Comparison of ENCODE assay signal across 3 worm cellular contexts in the genomic region with DNA sequence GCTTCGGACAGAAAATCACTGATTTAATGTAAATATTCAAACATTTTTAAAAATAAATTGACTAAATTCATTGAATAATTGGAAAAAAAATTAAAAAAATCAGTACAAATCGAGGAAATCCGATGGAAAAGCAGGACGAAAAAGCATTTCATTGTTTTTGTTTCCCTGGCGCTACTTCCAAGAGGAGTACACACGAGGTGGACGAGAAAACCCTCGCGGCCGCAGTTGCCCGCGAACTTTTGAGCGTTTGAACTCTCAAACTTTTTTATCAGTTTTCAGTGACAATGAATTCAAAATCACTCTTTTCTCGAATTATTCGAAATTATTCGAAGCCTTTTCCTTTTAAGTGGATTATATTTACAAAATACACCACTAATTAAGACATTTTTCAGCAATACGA.
TF ChIP-seq lines count a peak whose summit lies in the region.

TSS of gene F35D11.4 (plus strand) at position 393 of the 400 bp plus-strand sequence.

TF ChIP-seq in whole organism, L2 larva, 48 proteins besides CTCF, POLR2A, EP300 and RAD21 (continued from another document):
- TF ChIP-seq nhr-237 (tag; optimal IDR thresholded peaks at IDR 0.05; lab: Kevin White, UChicago) (no peak), lsy-2 (tag; optimal IDR thresholded peaks at IDR 0.05; lab: Kevin White, UChicago) (peak; percentile 42 to 81), snpc-4 (tag; optimal IDR thresholded peaks at IDR 0.05; lab: Kevin White, UChicago) (peak; percentile 58), dmd-4 (tag; optimal IDR thresholded peaks at IDR 0.05; lab: Kevin White, UChicago) (no peak), lin-13 (GFP tag; optimal IDR thresholded peaks at IDR 0.05; lab: Kevin White, UChicago) (peak; percentile 54), skn-1 (tag; optimal IDR thresholded peaks at IDR 0.05; lab: Kevin White, UChicago) (no peak), lin-11 (tag; optimal IDR thresholded peaks at IDR 0.05; lab: Kevin White, UChicago) (peak; percentile 8), sem-4 (tag; optimal IDR thresholded peaks at IDR 0.05; lab: Kevin White, UChicago) (peak; percentile 57), mdl-1 (tag; optimal IDR thresholded peaks at IDR 0.05; lab: Kevin White, UChicago) (no peak), fos-1 (tag; optimal IDR thresholded peaks at IDR 0.05; lab: Kevin White, UChicago) (peak; percentile 72), crh-2 (tag; optimal IDR thresholded peaks at IDR 0.05; lab: Kevin White, UChicago) (peak; percentile 68), C34F6.9 (tag; optimal IDR thresholded peaks at IDR 0.05; lab: Kevin White, UChicago) (peak; percentile 72)

TF ChIP-seq in whole organism, L4 larva, 104 proteins besides CTCF, POLR2A, EP300 and RAD21 (continued from another document):
- TF ChIP-seq mxl-2 (GFP tag; conservative IDR thresholded peaks at IDR 0.05; lab: Robert Waterston, UW) = 0 out of 2 replicates have a peak, but pooled peaks have one; percentile 19
- no peak for TF ChIP-seq R02D3.7 (tag; optimal IDR thresholded peaks at IDR 0.05; lab: Kevin White, UChicago)
- TF ChIP-seq madf-5 (GFP tag; IDR thresholded peaks at IDR 0.05; lab: Robert Waterston, UW) = no peak; a peak in 1 of 4 replicates
- TF ChIP-seq lin-29 (GFP tag; IDR thresholded peaks at IDR 0.05; lab: Robert Waterston, UW) = no peak
- no peak for TF ChIP-seq spr-3 (GFP tag; optimal IDR thresholded peaks at IDR 0.05; lab: Kevin White, UChicago)
- TF ChIP-seq nhr-10 (tag; optimal IDR thresholded peaks at IDR 0.05; lab: Kevin White, UChicago) = no peak
- no peak for TF ChIP-seq vab-7 (GFP tag; IDR thresholded peaks at IDR 0.05; lab: Robert Waterston, UW)
- TF ChIP-seq saeg-2 (GFP tag; IDR thresholded peaks at IDR 0.05; lab: Robert Waterston, UW) = no peak
- no peak for TF ChIP-seq sdz-12 (GFP tag; optimal IDR thresholded peaks at IDR 0.05; lab: Kevin White, UChicago)
- TF ChIP-seq nhr-25 (tag; optimal IDR thresholded peaks at IDR 0.05; lab: Kevin White, UChicago; ENCODE audit: borderline replicate concordance, insufficient read depth) = no peak
- TF ChIP-seq duxl-1 (tag; optimal IDR thresholded peaks at IDR 0.05; lab: Kevin White, UChicago; ENCODE audit: poor library complexity) = peak; percentile 76
- peak; percentile 82 for TF ChIP-seq dmd-6 (GFP tag; IDR thresholded peaks at IDR 0.05; lab: Robert Waterston, UW)
- no peak for TF ChIP-seq zag-1 (tag; optimal IDR thresholded peaks at IDR 0.05; lab: Kevin White, UChicago)
- TF ChIP-seq lin-15B (tag; optimal IDR thresholded peaks at IDR 0.05; lab: Kevin White, UChicago) = no peak
- TF ChIP-seq nhr-111 (GFP tag; optimal IDR thresholded peaks at IDR 0.05; lab: Kevin White, UChicago) = no peak
- TF ChIP-seq mdl-1 (tag; optimal IDR thresholded peaks at IDR 0.05; lab: Kevin White, UChicago) = peak in 1 of 2 experiments; percentile 7
- TF ChIP-seq daf-16 (GFP tag; optimal IDR thresholded peaks at IDR 0.05; lab: Kevin White, UChicago) = peak in 1 of 2 experiments; percentile 21
- peak; percentile 65 for TF ChIP-seq daf-16 (tag; optimal IDR thresholded peaks at IDR 0.05; lab: Kevin White, UChicago)
- peak; percentile 6 for TF ChIP-seq F37D6.2 (tag; optimal IDR thresholded peaks at IDR 0.05; lab: Kevin White, UChicago)
- TF ChIP-seq ctbp-1 (GFP tag; IDR thresholded peaks at IDR 0.05; lab: Robert Waterston, UW) = no peak
- TF ChIP-seq dve-1 (tag; optimal IDR thresholded peaks at IDR 0.05; lab: Kevin White, UChicago; ENCODE audit: insufficient read depth) = peak; percentile 78
- TF ChIP-seq nhr-6 (tag; optimal IDR thresholded peaks at IDR 0.05; lab: Kevin White, UChicago) = peak; percentile 78
- peak; percentile 53 for TF ChIP-seq nhr-77 (tag; optimal IDR thresholded peaks at IDR 0.05; lab: Kevin White, UChicago)
- peak; percentile 69 for TF ChIP-seq Y48G9A.11 (GFP tag; IDR thresholded peaks at IDR 0.05; lab: Robert Waterston, UW)
- TF ChIP-seq mxl-3 (GFP tag; optimal IDR thresholded peaks at IDR 0.05; lab: Kevin White, UChicago) = no peak
- 0 out of 2 replicates have a peak, but pooled peaks have one; percentile 35 for TF ChIP-seq tra-1 (GFP tag; IDR thresholded peaks at IDR 0.05; lab: Robert Waterston, UW)
- no peak for TF ChIP-seq skn-1 (tag; optimal IDR thresholded peaks at IDR 0.05; lab: Kevin White, UChicago)
- no peak for TF ChIP-seq pqm-1 (tag; optimal IDR thresholded peaks at IDR 0.05; lab: Kevin White, UChicago)
- peak; percentile 29; the same call in 1 of the 2 replicates for TF ChIP-seq T26A8.4 (GFP tag; IDR thresholded peaks at IDR 0.05; lab: Robert Waterston, UW)
- TF ChIP-seq ZK337.2 (GFP tag; IDR thresholded peaks at IDR 0.05; lab: Robert Waterston, UW) = peak; percentile 95
- TF ChIP-seq nhr-28 (tag; optimal IDR thresholded peaks at IDR 0.05; lab: Kevin White, UChicago) = peak; percentile 47
- no peak for TF ChIP-seq cey-2 (tag; optimal IDR thresholded peaks at IDR 0.05; lab: Kevin White, UChicago; ENCODE audit: borderline replicate concordance, insufficient read depth)
- peak; percentile 77 for TF ChIP-seq dmd-9 (GFP tag; IDR thresholded peaks at IDR 0.05; lab: Robert Waterston, UW)
- TF ChIP-seq ceh-44 (GFP tag; IDR thresholded peaks at IDR 0.05; lab: Robert Waterston, UW) = peak; percentile 33; the same call in 1 of the 2 replicates
- no peak for TF ChIP-seq nhr-76 (tag; optimal IDR thresholded peaks at IDR 0.05; lab: Kevin White, UChicago)
- peak; percentile 94 for TF ChIP-seq dpl-1 (GFP tag; optimal IDR thresholded peaks at IDR 0.05; lab: Kevin White, UChicago)
- no peak for TF ChIP-seq snpc-1.2 (GFP tag; IDR thresholded peaks at IDR 0.05; lab: Robert Waterston, UW)
- TF ChIP-seq ceh-20 (GFP tag; IDR thresholded peaks at IDR 0.05; lab: Robert Waterston, UW) = peak; percentile 56; the same call in 1 of the 2 replicates
- no peak for TF ChIP-seq Y5F2A.4 (GFP tag; optimal IDR thresholded peaks at IDR 0.05; lab: Kevin White, UChicago)
- TF ChIP-seq rbr-2 (tag; optimal IDR thresholded peaks at IDR 0.05; lab: Kevin White, UChicago) = peak; percentile 60
- no peak for TF ChIP-seq F10B5.3 (tag; optimal IDR thresholded peaks at IDR 0.05; lab: Kevin White, UChicago)
- no peak for TF ChIP-seq ZK546.5 (tag; optimal IDR thresholded peaks at IDR 0.05; lab: Kevin White, UChicago)
- no peak for TF ChIP-seq lin-39 (tag; optimal IDR thresholded peaks at IDR 0.05; lab: Kevin White, UChicago)
- peak; percentile 65 for TF ChIP-seq lin-38 (GFP tag; IDR thresholded peaks at IDR 0.05; lab: Robert Waterston, UW)
- peak; percentile 99 for TF ChIP-seq aha-1 (tag; lab: Kevin White, UChicago)
- peak; percentile 89 for TF ChIP-seq unc-130 (GFP tag; optimal IDR thresholded peaks at IDR 0.05; lab: Kevin White, UChicago)
- no peak for TF ChIP-seq zfp-3 (GFP tag; conservative IDR thresholded peaks at IDR 0.05; lab: Robert Waterston, UW)
- peak in 1 of 2 experiments; percentile 89 for TF ChIP-seq lsy-2 (tag; optimal IDR thresholded peaks at IDR 0.05; lab: Kevin White, UChicago)
- TF ChIP-seq ama-1 (optimal IDR thresholded peaks at IDR 0.05; lab: Kevin White, UChicago) = no peak
- TF ChIP-seq ces-1 (GFP tag; optimal IDR thresholded peaks at IDR 0.05; lab: Kevin White, UChicago) = no peak
- TF ChIP-seq php-3 (GFP tag; IDR thresholded peaks at IDR 0.05; lab: Robert Waterston, UW) = no peak
- TF ChIP-seq nhr-11 (tag; optimal IDR thresholded peaks at IDR 0.05; lab: Kevin White, UChicago) = peak; percentile 15
- TF ChIP-seq daf-12 (tag; optimal IDR thresholded peaks at IDR 0.05; lab: Kevin White, UChicago) = no peak
- TF ChIP-seq gei-8 (GFP tag; optimal IDR thresholded peaks at IDR 0.05; lab: Kevin White, UChicago) = no peak
- peak; percentile 20; the same call in 1 of the 2 replicates for TF ChIP-seq pha-4 (GFP tag; IDR thresholded peaks at IDR 0.05; lab: Robert Waterston, UW)
- no peak for TF ChIP-seq pha-4 (tag; optimal IDR thresholded peaks at IDR 0.05; lab: Kevin White, UChicago)

TF ChIP-seq in whole organism, late embryonic, 69 proteins besides CTCF, POLR2A, EP300 and RAD21 (continued from another document):
- TF ChIP-seq ttx-3 (tag; optimal IDR thresholded peaks at IDR 0.05; lab: Kevin White, UChicago) (peak; percentile 10), elt-4 (tag; optimal IDR thresholded peaks at IDR 0.05; lab: Kevin White, UChicago) (no peak), unc-3 (GFP tag; conservative IDR thresholded peaks at IDR 0.05; lab: Robert Waterston, UW) (no peak), unc-3 (tag; optimal IDR thresholded peaks at IDR 0.05; lab: Kevin White, UChicago) (no peak), fax-1 (tag; optimal IDR thresholded peaks at IDR 0.05; lab: Kevin White, UChicago) (peak; percentile 50), ceh-18 (tag; optimal IDR thresholded peaks at IDR 0.05; lab: Kevin White, UChicago) (no peak), lin-11 (tag; optimal IDR thresholded peaks at IDR 0.05; lab: Kevin White, UChicago) (no peak), odd-2 (tag; optimal IDR thresholded peaks at IDR 0.05; lab: Kevin White, UChicago) (no peak), fkh-6 (tag; optimal IDR thresholded peaks at IDR 0.05; lab: Kevin White, UChicago) (peak; percentile 22), ceh-19 (GFP tag; optimal IDR thresholded peaks at IDR 0.05; lab: Kevin White, UChicago) (no peak), C08G9.2 (tag; optimal IDR thresholded peaks at IDR 0.05; lab: Kevin White, UChicago) (peak; percentile 92), T23F11.4 (GFP tag; optimal IDR thresholded peaks at IDR 0.05; lab: Kevin White, UChicago) (no peak), ceh-31 (tag; optimal IDR thresholded peaks at IDR 0.05; lab: Kevin White, UChicago) (peak; percentile 94), hlh-13 (GFP tag; optimal IDR thresholded peaks at IDR 0.05; lab: Kevin White, UChicago) (no peak), ama-1 (optimal IDR thresholded peaks at IDR 0.05; lab: Kevin White, UChicago) (no peak), syd-9 (tag; optimal IDR thresholded peaks at IDR 0.05; lab: Kevin White, UChicago) (no peak), ceh-6 (GFP tag; optimal IDR thresholded peaks at IDR 0.05; lab: Kevin White, UChicago) (no peak), hlh-15 (tag; optimal IDR thresholded peaks at IDR 0.05; lab: Kevin White, UChicago) (no peak), F13H6.1 (tag; optimal IDR thresholded peaks at IDR 0.05; lab: Kevin White, UChicago) (peak; percentile 5), ceh-24 (tag; optimal IDR thresholded peaks at IDR 0.05; lab: Kevin White, UChicago) (no peak), ceh-14 (tag; optimal IDR thresholded peaks at IDR 0.05; lab: Kevin White, UChicago) (peak; percentile 49), ceh-2 (tag; optimal IDR thresholded peaks at IDR 0.05; lab: Kevin White, UChicago) (peak; percentile 89), ceh-30 (tag; optimal IDR thresholded peaks at IDR 0.05; lab: Kevin White, UChicago) (no peak), mec-3 (tag; optimal IDR thresholded peaks at IDR 0.05; lab: Kevin White, UChicago; ENCODE audit: borderline replicate concordance) (no peak), ceh-9 (tag; optimal IDR thresholded peaks at IDR 0.05; lab: Kevin White, UChicago) (no peak), sox-4 (tag; optimal IDR thresholded peaks at IDR 0.05; lab: Kevin White, UChicago) (no peak), pha-2 (tag; optimal IDR thresholded peaks at IDR 0.05; lab: Kevin White, UChicago) (no peak), K09A11.1 (tag; optimal IDR thresholded peaks at IDR 0.05; lab: Kevin White, UChicago; ENCODE audit: insufficient read depth) (no peak), tbx-2 (tag; optimal IDR thresholded peaks at IDR 0.05; lab: Kevin White, UChicago) (peak; percentile 87)
